Worm (Caenorhabditis elegans) whole organism, mixed stage, embryonic: ENCODE results near the gene Y41D4A.6.

Source experiments
- blmp-1 ChIP-seq: fragments of 150-350 bp; optimal IDR thresholded peaks from 2 replicates; lab custom pipeline; 2014; ENCODE audit warnings: missing biosample characterization, missing genetic modification characterization
- ces-1 ChIP-seq: fragments of 150-350 bp; optimal IDR thresholded peaks from 2 replicates; lab custom pipeline; 2014; ENCODE audit warnings: missing biosample characterization, missing genetic modification reagents, missing genetic modification characterization
- lsy-2 ChIP-seq: fragments of 150-350 bp; optimal IDR thresholded peaks from 2 replicates; lab custom pipeline; 2014; ENCODE audit warnings: missing biosample characterization, missing genetic modification characterization
- snpc-4 ChIP-seq: fragments of 150-350 bp; optimal IDR thresholded peaks from 2 replicates; lab custom pipeline; 2014; ENCODE audit warnings: missing biosample characterization, missing genetic modification characterization

ce11 chrIV:1725888-1726287 lies 19.4 kb downstream of the Y41D4A.6 start, which contains the start of gene K08D12.8:
- no peak for TF ChIP-seq snpc-4
- TF ChIP-seq blmp-1 (tag; lab: Kevin White, UChicago), result no peak
- no peak for TF ChIP-seq lsy-2
- TF ChIP-seq ces-1 (GFP tag; lab: Kevin White, UChicago), result no peak
